Worm (Caenorhabditis elegans): ENCODE data around the gene luc-7L.

The luc-7L gene

ce11 chrII:7707383-7707782, at the start of gene luc-7L:
TSS of gene luc-7L (minus strand) at chrII:7707483.
- TF ChIP-seq unc-39 (tag; optimal IDR thresholded peaks at IDR 0.05) (no peak), sma-3 (GFP tag; optimal IDR thresholded peaks at IDR 0.05) (no peak), lin-13 (GFP tag; optimal IDR thresholded peaks at IDR 0.05) (no peak), nhr-10 (tag; optimal IDR thresholded peaks at IDR 0.05) (no peak), nhr-11 (tag; optimal IDR thresholded peaks at IDR 0.05) (no peak), blmp-1 (tag; optimal IDR thresholded peaks at IDR 0.05; ENCODE audit: insufficient read depth) (no peak), F13H6.1 (tag; optimal IDR thresholded peaks at IDR 0.05) (no peak), unc-55 (GFP tag; optimal IDR thresholded peaks at IDR 0.05) (no peak), zag-1 (tag; optimal IDR thresholded peaks at IDR 0.05) (no peak), ceh-16 (tag; optimal IDR thresholded peaks at IDR 0.05) (no peak), nhr-237 (tag; optimal IDR thresholded peaks at IDR 0.05) (no peak), skn-1 (tag; optimal IDR thresholded peaks at IDR 0.05) (no peak)

ce11 chrII:7756810-7757209, 49.5 kb upstream of the luc-7L start:
- peak; percentile 7 for TF ChIP-seq nhr-77 (tag; optimal IDR thresholded peaks at IDR 0.05)
- TF ChIP-seq unc-55 (GFP tag; optimal IDR thresholded peaks at IDR 0.05): no peak
- TF ChIP-seq nhr-10 (tag; optimal IDR thresholded peaks at IDR 0.05): no peak
- TF ChIP-seq alr-1 (tag; optimal IDR thresholded peaks at IDR 0.05): no peak
- TF ChIP-seq nhr-25 (tag; optimal IDR thresholded peaks at IDR 0.05): no peak
- TF ChIP-seq Y55F3AM.14 (GFP tag; optimal IDR thresholded peaks at IDR 0.05): no peak
- TF ChIP-seq sem-4 (tag; optimal IDR thresholded peaks at IDR 0.05): no peak
- TF ChIP-seq ztf-11 (tag; optimal IDR thresholded peaks at IDR 0.05): no peak
- peak; percentile 75 for TF ChIP-seq sma-9 (GFP tag; optimal IDR thresholded peaks at IDR 0.05)
- TF ChIP-seq sma-9 (tag; optimal IDR thresholded peaks at IDR 0.05): no peak
- TF ChIP-seq zag-1 (tag; optimal IDR thresholded peaks at IDR 0.05): no peak
- no peak for TF ChIP-seq R02D3.7 (tag; optimal IDR thresholded peaks at IDR 0.05)
- no peak for TF ChIP-seq nhr-11 (tag; optimal IDR thresholded peaks at IDR 0.05)
- TF ChIP-seq fos-1 (tag; optimal IDR thresholded peaks at IDR 0.05): peak; percentile 44
- TF ChIP-seq ceh-16 (tag; optimal IDR thresholded peaks at IDR 0.05): no peak
- no peak for TF ChIP-seq nhr-12 (tag; optimal IDR thresholded peaks at IDR 0.05)
- peak in 1 of 2 experiments; percentile 66 for TF ChIP-seq lsy-2 (tag; optimal IDR thresholded peaks at IDR 0.05)
- TF ChIP-seq dmd-4 (tag; optimal IDR thresholded peaks at IDR 0.05): no peak
- TF ChIP-seq F13H6.1 (tag; optimal IDR thresholded peaks at IDR 0.05): peak; percentile 4
- no peak for TF ChIP-seq lin-39 (tag; optimal IDR thresholded peaks at IDR 0.05)
- peak; percentile 74 for TF ChIP-seq nhr-129 (tag; optimal IDR thresholded peaks at IDR 0.05)
- no peak for TF ChIP-seq peb-1 (tag; optimal IDR thresholded peaks at IDR 0.05)
- no peak for TF ChIP-seq nhr-23 (tag; optimal IDR thresholded peaks at IDR 0.05)
- TF ChIP-seq blmp-1 (tag; optimal IDR thresholded peaks at IDR 0.05; ENCODE audit: insufficient read depth): no peak
- TF ChIP-seq ztf-1 (GFP tag; conservative IDR thresholded peaks at IDR 0.05): no peak
- peak; percentile 69 for TF ChIP-seq gmeb-1 (tag; optimal IDR thresholded peaks at IDR 0.05)
- TF ChIP-seq nhr-21 (tag; optimal IDR thresholded peaks at IDR 0.05): peak; percentile 85
- TF ChIP-seq nhr-6 (tag; optimal IDR thresholded peaks at IDR 0.05): no peak
- no peak for TF ChIP-seq lin-11 (tag; optimal IDR thresholded peaks at IDR 0.05)
- no peak for TF ChIP-seq mab-5 (tag; optimal IDR thresholded peaks at IDR 0.05)
- TF ChIP-seq ceh-82 (tag; optimal IDR thresholded peaks at IDR 0.05): no peak
- no peak for TF ChIP-seq mbf-1 (tag; optimal IDR thresholded peaks at IDR 0.05)
- no peak for TF ChIP-seq unc-62 (GFP tag; optimal IDR thresholded peaks at IDR 0.05)
- no peak for TF ChIP-seq aly-2 (tag; optimal IDR thresholded peaks at IDR 0.05)
- TF ChIP-seq snpc-4 (tag; optimal IDR thresholded peaks at IDR 0.05): no peak
- TF ChIP-seq crh-2 (tag; optimal IDR thresholded peaks at IDR 0.05): peak; percentile 88
- TF ChIP-seq unc-39 (tag; optimal IDR thresholded peaks at IDR 0.05): no peak
- TF ChIP-seq ZK546.5 (tag; optimal IDR thresholded peaks at IDR 0.05): no peak
- no peak for TF ChIP-seq skn-1 (tag; optimal IDR thresholded peaks at IDR 0.05)
- TF ChIP-seq sma-3 (GFP tag; optimal IDR thresholded peaks at IDR 0.05): peak; percentile 81
- TF ChIP-seq elt-3 (tag; optimal IDR thresholded peaks at IDR 0.05): no peak
- no peak for TF ChIP-seq mdl-1 (tag; optimal IDR thresholded peaks at IDR 0.05)
- TF ChIP-seq egl-27 (tag; optimal IDR thresholded peaks at IDR 0.05): peak; percentile 24
- TF ChIP-seq C34F6.9 (tag; optimal IDR thresholded peaks at IDR 0.05): no peak
- TF ChIP-seq lin-13 (GFP tag; optimal IDR thresholded peaks at IDR 0.05): peak; percentile 52
- TF ChIP-seq nhr-237 (tag; optimal IDR thresholded peaks at IDR 0.05): no peak
- TF ChIP-seq elt-1 (tag; optimal IDR thresholded peaks at IDR 0.05): no peak
- TF ChIP-seq ztf-4 (tag; optimal IDR thresholded peaks at IDR 0.05): peak; percentile 39
- TF ChIP-seq ama-1 (optimal IDR thresholded peaks at IDR 0.05): peak; percentile 38
